Worm (Caenorhabditis elegans) whole organism, L4/young adult: ENCODE results near the gene T27A10.2.

Experiments used
- W03F9.2 ChIP-seq: fragments of 150-350 bp; optimal IDR thresholded peaks from 2 replicates; lab custom pipeline; 2014; ENCODE audit warnings: missing biosample characterization, missing genetic modification characterization
- dao-5 ChIP-seq: sonication (generic microtip); optimal IDR thresholded peaks from 2 replicates; lab custom pipeline; 2016; ENCODE audit warnings: missing genotype, missing genetic modification characterization, moderate library complexity, missing compliant biosample characterization
- him-1 ChIP-seq: sonication (generic microtip); optimal IDR thresholded peaks from 2 replicates; lab custom pipeline; 2016; ENCODE audit warnings: missing genotype, missing genetic modification reagents, missing genetic modification characterization, missing compliant biosample characterization

ce11 chrX:3600390-3600789 is 14.6 kb downstream of the T27A10.2 start, which contains the start of gene cgr-1:
- TF ChIP-seq W03F9.2 (no peak), him-1 (tag; lab: Kevin White, UChicago) (no peak), dao-5 (tag; lab: Kevin White, UChicago) (no peak)
